Fruit fly (Drosophila melanogaster) whole organism, embryonic: ENCODE results near the gene CG15741.

Experiments
- Abd-B ChIP-seq: fragments of 200-800 bp; sonication (Bioruptor generic); optimal IDR thresholded peaks from 2 replicates; lab custom pipeline; 2018; ENCODE audit warnings: missing biosample characterization, mild to moderate bottlenecking, missing genetic modification characterization, moderate library complexity
- Aef1 ChIP-seq: fragments of 200-800 bp; sonication (Bioruptor generic); IDR thresholded peaks from 3 replicates; pipeline ENCODE4 v1.3.6; 2022; ENCODE audit warnings: missing biosample characterization, missing genetic modification characterization
- CG10274 ChIP-seq: fragments of 200-800 bp; sonication (Bioruptor generic); optimal IDR thresholded peaks from 3 replicates; lab custom pipeline; 2017; ENCODE audit warnings: missing biosample characterization, mild to moderate bottlenecking, missing genetic modification characterization
- CG10366 ChIP-seq: fragments of 200-800 bp; sonication (Bioruptor generic); IDR thresholded peaks from 2 replicates; pipeline ENCODE4 v1.3.6; 2022; ENCODE audit warnings: missing biosample characterization, missing genetic modification characterization
- CG1233 ChIP-seq: fragments of 200-800 bp; sonication (Bioruptor generic); optimal IDR thresholded peaks from 4 replicates; lab custom pipeline; 2018; ENCODE audit warnings: missing biosample characterization, mild to moderate bottlenecking, missing genetic modification characterization
- CG12769 ChIP-seq: fragments of 200-800 bp; sonication (Bioruptor generic); optimal IDR thresholded peaks from 2 replicates; lab custom pipeline; 2019; ENCODE audit warnings: missing biosample characterization, mild to moderate bottlenecking, missing genetic modification characterization, moderate library complexity
- CG18476 ChIP-seq: fragments of 200-800 bp; sonication (Bioruptor generic); optimal IDR thresholded peaks from 2 replicates; lab custom pipeline; 2016; ENCODE audit warnings: missing biosample characterization, mild to moderate bottlenecking, missing genetic modification characterization
- CG4360 ChIP-seq: fragments of 200-800 bp; sonication (Bioruptor generic); IDR thresholded peaks from 2 replicates; pipeline ENCODE4 v1.3.6; 2022; ENCODE audit warnings: missing biosample characterization, missing genetic modification characterization
- CG5180 ChIP-seq: fragments of 200-800 bp; sonication (Bioruptor generic); optimal IDR thresholded peaks from 3 replicates; lab custom pipeline; 2017; ENCODE audit warnings: missing biosample characterization, missing genetic modification characterization, mild to moderate bottlenecking, moderate library complexity, missing genetic modification reagents
- CG6765 ChIP-seq: fragments of 200-800 bp; sonication (Bioruptor generic); optimal IDR thresholded peaks from 3 replicates; lab custom pipeline; 2017; ENCODE audit warnings: missing biosample characterization, mild to moderate bottlenecking, missing genetic modification characterization
- CG6854 ChIP-seq: fragments of 200-800 bp; sonication (Bioruptor generic); optimal IDR thresholded peaks from 3 replicates; lab custom pipeline; 2017; ENCODE audit warnings: missing biosample characterization, mild to moderate bottlenecking, missing genetic modification characterization
- D ChIP-seq, 2 experiments: fragments of 200-800 bp in 1 of 2; fragments of >200 bp in 1 of 2; sonication (Bioruptor generic) in 1 of 2; optimal IDR thresholded peaks; 2 replicates in 1 of 2; 3 replicates in 1 of 2; lab custom pipeline; 2017; ENCODE audit warnings: mild to moderate bottlenecking in 1 of 2, missing biosample characterization in 1 of 2, missing genetic modification characterization in 1 of 2, missing genetic modification reagents in 1 of 2
- Dip2 ChIP-seq: fragments of 200-800 bp; sonication (Bioruptor generic); IDR thresholded peaks from 2 replicates; pipeline ENCODE4 v1.3.6; 2022; ENCODE audit warnings: missing biosample characterization, missing genetic modification characterization
- Dref ChIP-seq: fragments of 200-800 bp; sonication (Bioruptor generic); IDR thresholded peaks from 2 replicates; pipeline ENCODE4 v1.3.6; 2022; ENCODE audit warnings: missing biosample characterization, missing genetic modification characterization
- Elba2 ChIP-seq: fragments of 200-800 bp; sonication (Bioruptor generic); optimal IDR thresholded peaks from 3 replicates; lab custom pipeline; 2016; ENCODE audit warnings: missing biosample characterization, missing genetic modification characterization
- Ets65A ChIP-seq: fragments of 200-800 bp; sonication (Bioruptor generic); peaks from one replicate; lab custom pipeline; 2016; ENCODE audit warnings: missing biosample characterization, missing genetic modification characterization
- GATAe ChIP-seq: fragments of 200-800 bp; sonication (Bioruptor generic); conservative IDR thresholded peaks from 2 replicates; pipeline ENCODE4 v1.3.6; 2022; ENCODE audit warnings: missing biosample characterization, missing genetic modification characterization
- Hand ChIP-seq: fragments of 200-800 bp; sonication (Bioruptor generic); optimal IDR thresholded peaks from 2 replicates; lab custom pipeline; 2017; ENCODE audit warnings: mild to moderate bottlenecking, missing biosample characterization, missing genetic modification reagents, missing genetic modification characterization
- Hr51 ChIP-seq, 2 experiments: fragments of 200-800 bp; sonication (Bioruptor generic); optimal IDR thresholded peaks; 2 replicates in 1 of 2; 3 replicates in 1 of 2; lab custom pipeline; 2016 to 2018; ENCODE audit warnings: missing biosample characterization in 2 of 2, missing genetic modification characterization in 2 of 2, mild to moderate bottlenecking in 1 of 2, moderate library complexity in 1 of 2
- Neu2 ChIP-seq: fragments of 200-800 bp; sonication (Bioruptor generic); optimal IDR thresholded peaks from 3 replicates; lab custom pipeline; 2016; ENCODE audit warnings: missing biosample characterization, missing genetic modification characterization, borderline replicate concordance
- Nf-YB ChIP-seq: fragments of 200-800 bp; sonication (Bioruptor generic); optimal IDR thresholded peaks from 3 replicates; lab custom pipeline; 2019; ENCODE audit warnings: missing biosample characterization, mild to moderate bottlenecking, missing genetic modification characterization, moderate library complexity
- Pdp1 ChIP-seq, 2 experiments: fragments of 200-800 bp; sonication (Bioruptor generic); optimal IDR thresholded peaks; 3 replicates each; lab custom pipeline; 2016; ENCODE audit warnings: missing biosample characterization in 2 of 2, missing genetic modification characterization in 2 of 2, mild to moderate bottlenecking in 1 of 2, moderate library complexity in 1 of 2
- Sin3A ChIP-seq: fragments of >200 bp; optimal IDR thresholded peaks from 2 replicates; lab custom pipeline; 2018
- Taf1 ChIP-seq: fragments of 200-800 bp; sonication (Bioruptor generic); IDR thresholded peaks from 2 replicates; pipeline ENCODE4 v1.3.6; 2022; ENCODE audit warnings: missing biosample characterization, missing genetic modification characterization
- ab ChIP-seq: fragments of 200-800 bp; sonication (Bioruptor generic); optimal IDR thresholded peaks from 2 replicates; lab custom pipeline; 2016; ENCODE audit warnings: missing biosample characterization, missing genetic modification characterization
- amos ChIP-seq: fragments of 200-800 bp; sonication (Bioruptor generic); IDR thresholded peaks from 2 replicates; pipeline ENCODE4 v1.3.6; 2022; ENCODE audit warnings: missing biosample characterization, missing genetic modification characterization; ENCODE audit not compliant: partially characterized antibody
- az2 ChIP-seq: fragments of 200-800 bp; sonication (Bioruptor generic); optimal IDR thresholded peaks from 3 replicates; lab custom pipeline; 2016; ENCODE audit warnings: missing biosample characterization, missing genetic modification characterization
- bcd ChIP-seq: fragments of 200-800 bp; sonication (Bioruptor generic); optimal IDR thresholded peaks from 2 replicates; lab custom pipeline; 2017; ENCODE audit warnings: missing biosample characterization, mild to moderate bottlenecking, missing genetic modification characterization
- ci ChIP-seq: fragments of 200-800 bp; sonication (Bioruptor generic); IDR thresholded peaks from 3 replicates; pipeline ENCODE4 v1.3.6; 2022; ENCODE audit warnings: missing biosample characterization, missing genetic modification characterization
- crol ChIP-seq: fragments of 200-800 bp; sonication (Bioruptor generic); IDR thresholded peaks from 2 replicates; pipeline ENCODE4 v1.3.6; 2022; ENCODE audit warnings: missing biosample characterization, missing genetic modification characterization
- danr ChIP-seq: fragments of 200-800 bp; sonication (Bioruptor generic); IDR thresholded peaks from 2 replicates; pipeline ENCODE4 v1.3.6; 2022; ENCODE audit warnings: missing biosample characterization, missing genetic modification characterization
- dysf ChIP-seq: fragments of 200-800 bp; sonication (Bioruptor generic); IDR thresholded peaks from 3 replicates; pipeline ENCODE4 v1.3.6; 2022; ENCODE audit warnings: missing biosample characterization, missing genetic modification characterization
- ftz-f1 ChIP-seq: fragments of 200-800 bp; sonication (Bioruptor generic); optimal IDR thresholded peaks from 2 replicates; lab custom pipeline; 2016; ENCODE audit warnings: missing biosample characterization, missing genetic modification characterization
- fu2 ChIP-seq: fragments of 200-800 bp; sonication (Bioruptor generic); optimal IDR thresholded peaks from 2 replicates; lab custom pipeline; 2016; ENCODE audit warnings: missing biosample characterization, missing genetic modification characterization
- gem ChIP-seq: fragments of 200-800 bp; sonication (Bioruptor generic); optimal IDR thresholded peaks from 2 replicates; lab custom pipeline; 2019; ENCODE audit warnings: missing biosample characterization, mild to moderate bottlenecking, missing genetic modification characterization, moderate library complexity
- gsb-n ChIP-seq: fragments of 200-800 bp; sonication (Bioruptor generic); optimal IDR thresholded peaks from 3 replicates; lab custom pipeline; 2018; ENCODE audit warnings: missing biosample characterization, mild to moderate bottlenecking, missing genetic modification characterization
- pb ChIP-seq: fragments of 200-800 bp; sonication (Bioruptor generic); optimal IDR thresholded peaks from 3 replicates; lab custom pipeline; 2016; ENCODE audit warnings: missing biosample characterization, missing genetic modification characterization
- pfk ChIP-seq: fragments of 200-800 bp; sonication (Bioruptor generic); optimal IDR thresholded peaks from 2 replicates; lab custom pipeline; 2018; ENCODE audit warnings: missing biosample characterization, mild to moderate bottlenecking, missing genetic modification characterization, moderate library complexity
- prd ChIP-seq, 3 experiments: fragments of >200 bp in 2 of 3; fragments of 200-800 bp in 1 of 3; sonication (Bioruptor generic) in 1 of 3; optimal IDR thresholded peaks in 2 of 3; IDR thresholded peaks in 1 of 3; 2 replicates in 2 of 3; 3 replicates in 1 of 3; pipeline versions ENCODE4 v1.3.6 to Lab custom; 2017 to 2022; ENCODE audit warnings: missing biosample characterization in 1 of 3, missing genetic modification characterization in 1 of 3
- pzg ChIP-seq: fragments of 200-800 bp; sonication (Bioruptor generic); optimal IDR thresholded peaks from 3 replicates; lab custom pipeline; 2018; ENCODE audit warnings: missing biosample characterization, mild to moderate bottlenecking, missing genetic modification characterization, moderate library complexity
- sc ChIP-seq, 3 experiments: fragments of >200 bp in 2 of 3; fragments of 200-800 bp in 1 of 3; sonication (Bioruptor generic) in 1 of 3; optimal IDR thresholded peaks; 2 replicates in 2 of 3; 3 replicates in 1 of 3; lab custom pipeline; 2017; ENCODE audit warnings: mild to moderate bottlenecking in 1 of 3, missing biosample characterization in 1 of 3, missing genetic modification characterization in 1 of 3, missing genetic modification reagents in 1 of 3
- sna ChIP-seq: fragments of 200-800 bp; sonication (Bioruptor generic); IDR thresholded peaks from 2 replicates; pipeline ENCODE4 v1.3.6; 2022; ENCODE audit warnings: missing biosample characterization, missing genetic modification characterization; ENCODE audit not compliant: partially characterized antibody
- sob ChIP-seq: fragments of 200-800 bp; sonication (Bioruptor generic); IDR thresholded peaks from 2 replicates; pipeline ENCODE4 v1.3.6; 2022; ENCODE audit warnings: missing biosample characterization, missing genetic modification characterization
- tgo ChIP-seq: fragments of 200-800 bp; sonication (Bioruptor generic); IDR thresholded peaks from 3 replicates; pipeline ENCODE4 v1.3.6; 2022; ENCODE audit warnings: missing biosample characterization, missing genetic modification characterization
- tna ChIP-seq: fragments of 200-800 bp; sonication (Bioruptor generic); IDR thresholded peaks from 2 replicates; pipeline ENCODE4 v1.3.6; 2022; ENCODE audit warnings: missing biosample characterization, missing genetic modification characterization; ENCODE audit not compliant: partially characterized antibody
- toy ChIP-seq: fragments of 200-800 bp; sonication (Bioruptor generic); IDR thresholded peaks from 2 replicates; pipeline ENCODE4 v1.3.6; 2022; ENCODE audit warnings: missing biosample characterization, missing genetic modification characterization
- trem ChIP-seq: fragments of 200-800 bp; optimal IDR thresholded peaks from 3 replicates; lab custom pipeline; 2019; ENCODE audit warnings: missing biosample characterization, mild to moderate bottlenecking, missing genetic modification characterization, moderate library complexity
- tx ChIP-seq: fragments of 200-800 bp; sonication (Bioruptor generic); optimal IDR thresholded peaks from 2 replicates; lab custom pipeline; 2016; ENCODE audit warnings: missing biosample characterization, missing genetic modification characterization
- vvl ChIP-seq: fragments of 200-800 bp; sonication (Bioruptor generic); IDR thresholded peaks from 2 replicates; pipeline ENCODE4 v1.3.6; 2022; ENCODE audit warnings: missing biosample characterization, missing genetic modification characterization
- zf30C ChIP-seq: fragments of 200-800 bp; sonication (Bioruptor generic); optimal IDR thresholded peaks from 3 replicates; lab custom pipeline; 2018; ENCODE audit warnings: missing biosample characterization, mild to moderate bottlenecking, missing genetic modification characterization

The CG15741 gene

dm6 chrX:11806196-11806595 is 31.6 kb downstream of the CG15741 start (continued):
- TF ChIP-seq CG5180 (no peak), ci (GFP tag; lab: Robert Waterston, UW) (peak; percentile 67; the same call in 2 of the 3 replicates), CG18476 (GFP tag; lab: Kevin White, UChicago) (no peak), pzg (GFP tag; lab: Kevin White, UChicago) (peak; percentile 53), Abd-B (GFP tag; lab: Kevin White, UChicago) (no peak), Elba2 (GFP tag; lab: Kevin White, UChicago) (no peak), CG10274 (GFP tag; lab: Kevin White, UChicago) (no peak), toy (no peak), Taf1 (GFP tag; lab: Robert Waterston, UW) (no peak), CG6854 (GFP tag; lab: Kevin White, UChicago) (no peak), dysf (no peak), ftz-f1 (GFP tag; lab: Kevin White, UChicago) (no peak), Neu2 (GFP tag; lab: Kevin White, UChicago) (no peak), Nf-YB (GFP tag; lab: Kevin White, UChicago) (no peak), trem (no peak), Sin3A (lab: Kevin White, UChicago) (no peak), vvl (GFP tag; lab: Robert Waterston, UW) (peak; percentile 37; the same call in 1 of the 2 replicates), gsb-n (tag; lab: Kevin White, UChicago) (no peak), Ets65A (GFP tag; lab: Kevin White, UChicago) (peak; percentile 65), Aef1 (GFP tag; lab: Robert Waterston, UW) (no peak), zf30C (GFP tag; lab: Kevin White, UChicago) (peak; percentile 19), pfk (GFP tag; lab: Kevin White, UChicago) (peak; percentile 59), sna (GFP tag; lab: Robert Waterston, UW) (no peak), Dref (GFP tag; lab: Robert Waterston, UW) (peak; percentile 44), GATAe (GFP tag; lab: Robert Waterston, UW) (no peak), CG4360 (GFP tag; lab: Robert Waterston, UW) (no peak), az2 (no peak), CG6765 (no peak), amos (0 out of 2 replicates have a peak, but pooled peaks have one; percentile 21), tgo (GFP tag; lab: Robert Waterston, UW) (no peak), bcd (GFP tag; lab: Kevin White, UChicago) (no peak), tna (GFP tag; lab: Robert Waterston, UW) (no peak), danr (no peak), CG10366 (no peak), ab (GFP tag; lab: Kevin White, UChicago) (no peak), sc (optimal IDR thresholded peaks at IDR 0.05; lab: Kevin White, UChicago) (no peak), sc (GFP tag; optimal IDR thresholded peaks at IDR 0.05; lab: Kevin White, UChicago) (no peak), Dip2 (no peak), pb (GFP tag; lab: Kevin White, UChicago) (no peak), D (optimal IDR thresholded peaks at IDR 0.05; lab: Kevin White, UChicago) (no peak), D (GFP tag; optimal IDR thresholded peaks at IDR 0.05; lab: Kevin White, UChicago) (peak; percentile 4), CG1233 (GFP tag; lab: Kevin White, UChicago) (no peak), sob (peak; percentile 36; the same call in 1 of the 2 replicates), tx (GFP tag; lab: Kevin White, UChicago) (no peak), CG12769 (tag; lab: Kevin White, UChicago) (no peak), prd (optimal IDR thresholded peaks at IDR 0.05; lab: Kevin White, UChicago) (no peak), prd (GFP tag; IDR thresholded peaks at IDR 0.05; lab: Robert Waterston, UW) (no peak), gem (tag; lab: Kevin White, UChicago) (no peak), Hand (GFP tag; lab: Kevin White, UChicago) (peak; percentile 21), fu2 (GFP tag; lab: Kevin White, UChicago) (no peak), Hr51 (GFP tag; optimal IDR thresholded peaks at IDR 0.05; lab: Kevin White, UChicago) (no peak), crol (GFP tag; lab: Robert Waterston, UW) (no peak), Pdp1 (GFP tag; optimal IDR thresholded peaks at IDR 0.05; lab: Kevin White, UChicago) (peak in 1 of 2 experiments; percentile 15)
